Worm (Caenorhabditis elegans): ENCODE measurements around the gene sra-7.

The sra-7 gene

ce11 chrII:9577630-9578029 is 33.1 kb downstream of the sra-7 start:
- no peak for TF ChIP-seq T22C8.4 (GFP tag; IDR thresholded peaks at IDR 0.05)
- TF ChIP-seq flt-1 (GFP tag; IDR thresholded peaks at IDR 0.05): no peak
- no peak for TF ChIP-seq ref-1 (GFP tag; conservative IDR thresholded peaks at IDR 0.05)
- no peak for TF ChIP-seq cog-1 (tag; optimal IDR thresholded peaks at IDR 0.05)
- no peak for TF ChIP-seq med-1 (GFP tag; optimal IDR thresholded peaks at IDR 0.05; ENCODE audit: insufficient read depth)
- no peak for TF ChIP-seq ztf-23 (GFP tag; IDR thresholded peaks at IDR 0.05)
- TF ChIP-seq ztf-29 (GFP tag; IDR thresholded peaks at IDR 0.05): no peak
- no peak for TF ChIP-seq tab-1 (GFP tag; IDR thresholded peaks at IDR 0.05)
- TF ChIP-seq klf-2 (GFP tag; conservative IDR thresholded peaks at IDR 0.05): no peak

ce11 chrII:9583461-9583860 is 39.0 kb downstream of the sra-7 start, which contains the start of gene wee-1.1:
Gene wee-1.1 (minus strand): TSS chrII:9583561.
- no peak for TF ChIP-seq klf-2 (GFP tag; conservative IDR thresholded peaks at IDR 0.05)
- no peak for TF ChIP-seq ztf-23 (GFP tag; IDR thresholded peaks at IDR 0.05)
- TF ChIP-seq cog-1 (tag; optimal IDR thresholded peaks at IDR 0.05): no peak

ce11 chrII:9586734-9587209 is 42.3 kb downstream of the sra-7 start, which contains the start of gene ugt-58:
Gene ugt-58 (minus strand): TSS chrII:9586784.
- no peak for TF ChIP-seq cog-1 (tag; optimal IDR thresholded peaks at IDR 0.05)
- no peak for TF ChIP-seq med-1 (GFP tag; optimal IDR thresholded peaks at IDR 0.05; ENCODE audit: insufficient read depth)
- no peak for TF ChIP-seq ztf-29 (GFP tag; IDR thresholded peaks at IDR 0.05)
- no peak for TF ChIP-seq T22C8.4 (GFP tag; IDR thresholded peaks at IDR 0.05)
- no peak for TF ChIP-seq ref-1 (GFP tag; conservative IDR thresholded peaks at IDR 0.05)
- no peak for TF ChIP-seq ztf-23 (GFP tag; IDR thresholded peaks at IDR 0.05)
- TF ChIP-seq klf-2 (GFP tag; conservative IDR thresholded peaks at IDR 0.05): no peak
- no peak for TF ChIP-seq flt-1 (GFP tag; IDR thresholded peaks at IDR 0.05)
- no peak for TF ChIP-seq tab-1 (GFP tag; IDR thresholded peaks at IDR 0.05)

ce11 chrII:9589667-9590066 is 45.2 kb downstream of the sra-7 start, which contains the start of gene eral-1:
Gene eral-1 (minus strand): TSS chrII:9589767.
- TF ChIP-seq flt-1 (GFP tag; IDR thresholded peaks at IDR 0.05) (no peak), ref-1 (GFP tag; conservative IDR thresholded peaks at IDR 0.05) (no peak), klf-2 (GFP tag; conservative IDR thresholded peaks at IDR 0.05) (no peak), tab-1 (GFP tag; IDR thresholded peaks at IDR 0.05) (no peak), ztf-29 (GFP tag; IDR thresholded peaks at IDR 0.05) (no peak), T22C8.4 (GFP tag; IDR thresholded peaks at IDR 0.05) (no peak), ztf-23 (GFP tag; IDR thresholded peaks at IDR 0.05) (no peak), med-1 (GFP tag; optimal IDR thresholded peaks at IDR 0.05; ENCODE audit: insufficient read depth) (no peak), cog-1 (tag; optimal IDR thresholded peaks at IDR 0.05) (no peak)

- peak; percentile 52; the same call in 1 of the 2 replicates for TF ChIP-seq ztf-23 (GFP tag; IDR thresholded peaks at IDR 0.05)
- TF ChIP-seq flt-1 (GFP tag; IDR thresholded peaks at IDR 0.05): peak; percentile 62
- TF ChIP-seq klf-2 (GFP tag; conservative IDR thresholded peaks at IDR 0.05): no peak
- TF ChIP-seq cog-1 (tag; optimal IDR thresholded peaks at IDR 0.05): peak; percentile 7
Observed at ce11 chrII:9591071-9591470, 46.6 kb downstream of the sra-7 start, which contains the start of the genes E02H1.1 and tag-124. Gene E02H1.1 (minus strand): TSS chrII:9591164. Gene tag-124 (plus strand): TSS chrII:9591292.

ce11 chrII:9592737-9593136 is 48.3 kb downstream of the sra-7 start, which contains the start of gene parp-2:
Gene parp-2 (plus strand): TSS chrII:9593037.
- TF ChIP-seq ref-1 (GFP tag; conservative IDR thresholded peaks at IDR 0.05) (no peak), cog-1 (tag; optimal IDR thresholded peaks at IDR 0.05) (no peak), klf-2 (GFP tag; conservative IDR thresholded peaks at IDR 0.05) (no peak), med-1 (GFP tag; optimal IDR thresholded peaks at IDR 0.05; ENCODE audit: insufficient read depth) (no peak), ztf-23 (GFP tag; IDR thresholded peaks at IDR 0.05) (no peak), tab-1 (GFP tag; IDR thresholded peaks at IDR 0.05) (no peak), flt-1 (GFP tag; IDR thresholded peaks at IDR 0.05) (no peak), T22C8.4 (GFP tag; IDR thresholded peaks at IDR 0.05) (no peak), ztf-29 (GFP tag; IDR thresholded peaks at IDR 0.05) (no peak)

- TF ChIP-seq T22C8.4 (GFP tag; IDR thresholded peaks at IDR 0.05) (no peak), ztf-29 (GFP tag; IDR thresholded peaks at IDR 0.05) (no peak), ref-1 (GFP tag; conservative IDR thresholded peaks at IDR 0.05) (no peak), med-1 (GFP tag; optimal IDR thresholded peaks at IDR 0.05; ENCODE audit: insufficient read depth) (no peak)
Observed at ce11 chrII:9594924-9595323, 50.4 kb downstream of the sra-7 start, which contains the start of gene E02H1.5. Gene E02H1.5 (plus strand): TSS chrII:9595224.

All from whole organism, midembryonic.